Fruit fly (Drosophila melanogaster): ENCODE data around the gene Rox8.

Rox8 gene

dm6 chr3R:24025715-24026467, 22.2 kb downstream of the Rox8 start (continued):
- TF ChIP-seq CG18262 (tag; optimal IDR thresholded peaks at IDR 0.05) = peak; percentile 52
- peak; percentile 47 for TF ChIP-seq CG8924 (tag; optimal IDR thresholded peaks at IDR 0.05)
- no peak for TF ChIP-seq CG12104 (GFP tag; optimal IDR thresholded peaks at IDR 0.05)
- no peak for TF ChIP-seq scrt (GFP tag; optimal IDR thresholded peaks at IDR 0.05)
- no peak for TF ChIP-seq Bteb2 (GFP tag; optimal IDR thresholded peaks at IDR 0.05)
- peak; percentile 67; the same call in 2 of the 3 replicates for TF ChIP-seq sr (GFP tag; IDR thresholded peaks at IDR 0.05)
- TF ChIP-seq CG12659 (GFP tag; optimal IDR thresholded peaks at IDR 0.05) = peak; percentile 13
- TF ChIP-seq dmrt99B (tag; optimal IDR thresholded peaks at IDR 0.05) = peak; percentile 54
- peak; percentile 7 for TF ChIP-seq phol (tag; optimal IDR thresholded peaks at IDR 0.05)
- no peak for TF ChIP-seq caup (GFP tag; optimal IDR thresholded peaks at IDR 0.05; ENCODE audit: severe bottlenecking)
- TF ChIP-seq az2 (GFP tag; optimal IDR thresholded peaks at IDR 0.05) = peak; percentile 13
- no peak for TF ChIP-seq CG2129 (GFP tag; IDR thresholded peaks at IDR 0.05; ENCODE audit: partially characterized antibody)
- no peak for TF ChIP-seq Blimp-1 (GFP tag; optimal IDR thresholded peaks at IDR 0.05)
- TF ChIP-seq Rx (GFP tag; IDR thresholded peaks at IDR 0.05) = no peak
- peak; percentile 13 for TF ChIP-seq CG10979 (tag; optimal IDR thresholded peaks at IDR 0.05)
- no peak for TF ChIP-seq disco-r (GFP tag; optimal IDR thresholded peaks at IDR 0.05)
- no peak for TF ChIP-seq exex (tag; optimal IDR thresholded peaks at IDR 0.05)
- TF ChIP-seq pan (optimal IDR thresholded peaks at IDR 0.05) = no peak
- TF ChIP-seq pan (GFP tag; optimal IDR thresholded peaks at IDR 0.05 in 1 of 2, IDR thresholded peaks at IDR 0.05 in 1 of 2) = peak in 1 of 2 experiments; percentile 62
- TF ChIP-seq CG17385 (GFP tag; optimal IDR thresholded peaks at IDR 0.05) = peak; percentile 2
- TF ChIP-seq Meics (GFP tag; optimal IDR thresholded peaks at IDR 0.05) = peak; percentile 9
- peak in 1 of 2 experiments; percentile 59 for TF ChIP-seq Hr78 (GFP tag; optimal IDR thresholded peaks at IDR 0.05)
- no peak for TF ChIP-seq hbn (GFP tag; IDR thresholded peaks at IDR 0.05; ENCODE audit: partially characterized antibody)
- no peak for TF ChIP-seq CG2116 (GFP tag; optimal IDR thresholded peaks at IDR 0.05)
- TF ChIP-seq NC2α (GFP tag; optimal IDR thresholded peaks at IDR 0.05) = no peak
- no peak for TF ChIP-seq CG10267 (tag; optimal IDR thresholded peaks at IDR 0.05)
- no peak for TF ChIP-seq Bgb (GFP tag; IDR thresholded peaks at IDR 0.05; ENCODE audit: partially characterized antibody)
- TF ChIP-seq CG1603 (tag; optimal IDR thresholded peaks at IDR 0.05) = peak; percentile 40
- TF ChIP-seq zf30C (GFP tag; optimal IDR thresholded peaks at IDR 0.05) = no peak
- peak; percentile 55 for TF ChIP-seq D19B (GFP tag; optimal IDR thresholded peaks at IDR 0.05)
- TF ChIP-seq Gsc (GFP tag; IDR thresholded peaks at IDR 0.05) = no peak
- peak; percentile 59; the same call in 2 of the 3 replicates for TF ChIP-seq dysf (GFP tag; IDR thresholded peaks at IDR 0.05)
- peak; percentile 13 for TF ChIP-seq Hsf (GFP tag; optimal IDR thresholded peaks at IDR 0.05)
- TF ChIP-seq nmo (GFP tag; optimal IDR thresholded peaks at IDR 0.05) = peak; percentile 47
- TF ChIP-seq CG10431 (GFP tag; optimal IDR thresholded peaks at IDR 0.05) = no peak
- 0 out of 2 replicates have a peak, but pooled peaks have one; percentile 31 for TF ChIP-seq Drgx (GFP tag; IDR thresholded peaks at IDR 0.05)
- peak; percentile 54 for TF ChIP-seq tgo (GFP tag; IDR thresholded peaks at IDR 0.05)
- no peak for TF ChIP-seq CG5180 (GFP tag; optimal IDR thresholded peaks at IDR 0.05)
- TF ChIP-seq CG17361 (GFP tag; IDR thresholded peaks at IDR 0.05) = peak; percentile 49; the same call in 2 of the 3 replicates
- peak; percentile 11 for TF ChIP-seq mam (GFP tag; optimal IDR thresholded peaks at IDR 0.05)
- TF ChIP-seq rib (GFP tag; IDR thresholded peaks at IDR 0.05) = no peak
- no peak for TF ChIP-seq CrebB (tag; optimal IDR thresholded peaks at IDR 0.05)
- 0 out of 3 replicates have a peak, but pooled peaks have one; percentile 15 for TF ChIP-seq CG34422 (GFP tag; IDR thresholded peaks at IDR 0.05)
- TF ChIP-seq eve (GFP tag; optimal IDR thresholded peaks at IDR 0.05) = peak in 1 of 2 experiments; percentile 75
- peak; percentile 37; the same call in 1 of the 3 replicates for TF ChIP-seq CG11695 (GFP tag; IDR thresholded peaks at IDR 0.05)
- TF ChIP-seq HLH4C (GFP tag; IDR thresholded peaks at IDR 0.05; ENCODE audit: partially characterized antibody) = no peak
- peak; percentile 51; the same call in 2 of the 3 replicates for TF ChIP-seq row (GFP tag; IDR thresholded peaks at IDR 0.05)
- no peak for TF ChIP-seq MBD-R2 (GFP tag; IDR thresholded peaks at IDR 0.05)

Measured in whole organism, embryonic.